Worm (Caenorhabditis elegans): Measurements from ENCODE around the gene C06B8.7.

The C06B8.7 gene

ce11 chrV:15547727-15548126, 49.2 kb downstream of the C06B8.7 start (continued):
- no peak for TF ChIP-seq hlh-30 (tag; optimal IDR thresholded peaks at IDR 0.05; ENCODE audit: insufficient read depth)
- TF ChIP-seq fos-1 (tag; optimal IDR thresholded peaks at IDR 0.05), result no peak
- no peak for TF ChIP-seq nhr-42 (GFP tag; IDR thresholded peaks at IDR 0.05)
- peak; percentile 85 for TF ChIP-seq vab-7 (GFP tag; IDR thresholded peaks at IDR 0.05)
- TF ChIP-seq zip-11 (GFP tag; IDR thresholded peaks at IDR 0.05), result no peak
- TF ChIP-seq dmd-8 (GFP tag; IDR thresholded peaks at IDR 0.05), result peak; percentile 76; the same call in 1 of the 2 replicates
- no peak for TF ChIP-seq nhr-10 (tag; optimal IDR thresholded peaks at IDR 0.05)
- TF ChIP-seq ZK546.5 (tag; optimal IDR thresholded peaks at IDR 0.05), result no peak
- TF ChIP-seq daf-8 (GFP tag; IDR thresholded peaks at IDR 0.05), result no peak
- TF ChIP-seq ztf-11 (tag; optimal IDR thresholded peaks at IDR 0.05), result no peak
- TF ChIP-seq lin-39 (tag; optimal IDR thresholded peaks at IDR 0.05), result no peak
- no peak; the same call in 1 of the 2 replicates for TF ChIP-seq mdt-29 (GFP tag; IDR thresholded peaks at IDR 0.05)
- TF ChIP-seq ceh-62 (tag; optimal IDR thresholded peaks at IDR 0.05), result no peak
- 0 out of 2 replicates have a peak, but pooled peaks have one; percentile 49 for TF ChIP-seq Y105C5A.15 (GFP tag; IDR thresholded peaks at IDR 0.05)
- no peak for TF ChIP-seq lin-15B (tag; optimal IDR thresholded peaks at IDR 0.05)
- TF ChIP-seq ctbp-1 (GFP tag; IDR thresholded peaks at IDR 0.05), result no peak
- no peak for TF ChIP-seq F37D6.2 (tag; optimal IDR thresholded peaks at IDR 0.05)
- peak; percentile 23 for TF ChIP-seq lir-3 (tag; optimal IDR thresholded peaks at IDR 0.05)
- TF ChIP-seq F44E2.7 (GFP tag; IDR thresholded peaks at IDR 0.05), result peak; percentile 45; the same call in 1 of the 2 replicates
- no peak for TF ChIP-seq set-16 (GFP tag; IDR thresholded peaks at IDR 0.05)
- peak; percentile 87 for TF ChIP-seq egl-43 (GFP tag; IDR thresholded peaks at IDR 0.05)
- no peak for TF ChIP-seq nhr-102 (tag; optimal IDR thresholded peaks at IDR 0.05)
- no peak for TF ChIP-seq ceh-82 (tag; optimal IDR thresholded peaks at IDR 0.05)
- peak; percentile 79; the same call in 1 of the 2 replicates for TF ChIP-seq F26F4.8 (GFP tag; conservative IDR thresholded peaks at IDR 0.05)
- peak; percentile 66 for TF ChIP-seq sdz-12 (GFP tag; optimal IDR thresholded peaks at IDR 0.05)
- peak; percentile 41 for TF ChIP-seq T26A8.4 (GFP tag; IDR thresholded peaks at IDR 0.05)
- TF ChIP-seq unc-62 (GFP tag; optimal IDR thresholded peaks at IDR 0.05 in 1 of 2), result no peak
- no peak for TF ChIP-seq unc-62 (tag; optimal IDR thresholded peaks at IDR 0.05)
- TF ChIP-seq lin-1 (GFP tag; IDR thresholded peaks at IDR 0.05), result peak; percentile 55; the same call in 1 of the 2 replicates
- TF ChIP-seq cey-2 (tag; optimal IDR thresholded peaks at IDR 0.05; ENCODE audit: borderline replicate concordance, insufficient read depth), result no peak
- peak; percentile 56; the same call in 1 of the 2 replicates for TF ChIP-seq tra-1 (GFP tag; IDR thresholded peaks at IDR 0.05)
- no peak for TF ChIP-seq aha-1 (tag)
- TF ChIP-seq gei-8 (GFP tag; optimal IDR thresholded peaks at IDR 0.05), result peak; percentile 53
- TF ChIP-seq snpc-4 (tag; optimal IDR thresholded peaks at IDR 0.05), result no peak
- TF ChIP-seq nhr-76 (tag; optimal IDR thresholded peaks at IDR 0.05), result no peak
- no peak for TF ChIP-seq mes-2 (tag; optimal IDR thresholded peaks at IDR 0.05; ENCODE audit: poor library complexity, severe bottlenecking)
- no peak for TF ChIP-seq R02D3.7 (tag; optimal IDR thresholded peaks at IDR 0.05)
- TF ChIP-seq dmd-6 (GFP tag; IDR thresholded peaks at IDR 0.05), result peak; percentile 39
- TF ChIP-seq Y5F2A.4 (GFP tag; optimal IDR thresholded peaks at IDR 0.05), result peak; percentile 33
- no peak for TF ChIP-seq unc-39 (tag; optimal IDR thresholded peaks at IDR 0.05)
- peak; percentile 13 for TF ChIP-seq spr-3 (GFP tag; optimal IDR thresholded peaks at IDR 0.05)
- no peak for TF ChIP-seq ces-1 (GFP tag; optimal IDR thresholded peaks at IDR 0.05)
- no peak for TF ChIP-seq nhr-28 (tag; optimal IDR thresholded peaks at IDR 0.05)
- no peak for TF ChIP-seq mxl-3 (GFP tag; optimal IDR thresholded peaks at IDR 0.05)
- TF ChIP-seq mep-1 (tag; optimal IDR thresholded peaks at IDR 0.05), result no peak
- no peak for TF ChIP-seq lsy-2 (tag; optimal IDR thresholded peaks at IDR 0.05)
- no peak for TF ChIP-seq T20F7.1 (GFP tag; optimal IDR thresholded peaks at IDR 0.05)
- TF ChIP-seq duxl-1 (tag; optimal IDR thresholded peaks at IDR 0.05; ENCODE audit: poor library complexity), result peak; percentile 43
- no peak for TF ChIP-seq madf-9 (GFP tag; conservative IDR thresholded peaks at IDR 0.05)
- no peak for TF ChIP-seq dve-1 (tag; optimal IDR thresholded peaks at IDR 0.05; ENCODE audit: insufficient read depth)
- no peak for TF ChIP-seq php-3 (GFP tag; IDR thresholded peaks at IDR 0.05)
- TF ChIP-seq spr-1 (tag; optimal IDR thresholded peaks at IDR 0.05), result peak; percentile 9
